Worm (Caenorhabditis elegans) whole organism, late embryonic: ENCODE measurements around the gene gldi-8.

Experiments used
- C08G9.2 ChIP-seq: sonication (generic microtip); optimal IDR thresholded peaks from 2 replicates; lab custom pipeline; 2016; ENCODE audit warnings: mild to moderate bottlenecking, missing genetic modification characterization, moderate library complexity, missing compliant biosample characterization
- C38D4.7 ChIP-seq: fragments of 200-800 bp; sonication (Bioruptor generic); optimal IDR thresholded peaks from 2 replicates; lab custom pipeline; 2018; ENCODE audit warnings: mild to moderate bottlenecking, missing genetic modification characterization, moderate library complexity, missing compliant biosample characterization
- F13H6.1 ChIP-seq: sonication (generic microtip); optimal IDR thresholded peaks from 2 replicates; lab custom pipeline; 2016; ENCODE audit warnings: missing genetic modification characterization, missing compliant biosample characterization
- K02D7.2 ChIP-seq: sonication (generic microtip); optimal IDR thresholded peaks from 2 replicates; lab custom pipeline; 2017; ENCODE audit warnings: mild to moderate bottlenecking, missing genetic modification characterization, missing compliant biosample characterization
- Y22D7AL.16 ChIP-seq: sonication (generic microtip); optimal IDR thresholded peaks from 2 replicates; lab custom pipeline; 2016; ENCODE audit warnings: missing genetic modification characterization, missing compliant biosample characterization
- ahr-1 ChIP-seq: sonication (generic microtip); optimal IDR thresholded peaks from 2 replicates; lab custom pipeline; 2016; ENCODE audit warnings: missing genetic modification characterization, missing compliant biosample characterization
- ceh-14 ChIP-seq: sonication (generic microtip); optimal IDR thresholded peaks from 2 replicates; lab custom pipeline; 2016; ENCODE audit warnings: missing genotype, missing genetic modification characterization, missing compliant biosample characterization
- ceh-18 ChIP-seq: sonication (generic microtip); optimal IDR thresholded peaks from 2 replicates; lab custom pipeline; 2016; ENCODE audit warnings: missing genetic modification characterization, missing compliant biosample characterization
- ceh-19 ChIP-seq: fragments of 200-800 bp; sonication (Bioruptor generic); optimal IDR thresholded peaks from 2 replicates; lab custom pipeline; 2018; ENCODE audit warnings: mild to moderate bottlenecking, missing genetic modification characterization, missing compliant biosample characterization
- ceh-2 ChIP-seq: sonication (generic microtip); optimal IDR thresholded peaks from 2 replicates; lab custom pipeline; 2016; ENCODE audit warnings: missing genotype, missing genetic modification characterization, missing compliant biosample characterization
- ceh-30 ChIP-seq: fragments of 150-350 bp; optimal IDR thresholded peaks from 2 replicates; lab custom pipeline; 2014; ENCODE audit warnings: missing biosample characterization, missing genetic modification characterization
- ceh-31 ChIP-seq: sonication (generic microtip); optimal IDR thresholded peaks from 2 replicates; lab custom pipeline; 2016; ENCODE audit warnings: missing genetic modification characterization, missing compliant biosample characterization
- ceh-34 ChIP-seq: sonication (generic microtip); optimal IDR thresholded peaks from 2 replicates; lab custom pipeline; 2016; ENCODE audit warnings: mild to moderate bottlenecking, missing genetic modification characterization, missing compliant biosample characterization
- ceh-9 ChIP-seq: sonication (generic microtip); optimal IDR thresholded peaks from 2 replicates; lab custom pipeline; 2016; ENCODE audit warnings: mild to moderate bottlenecking, missing genetic modification characterization, inconsistent platforms, missing compliant biosample characterization
- che-1 ChIP-seq: sonication (generic microtip); optimal IDR thresholded peaks from 2 replicates; lab custom pipeline; 2016; ENCODE audit warnings: mild to moderate bottlenecking, missing genetic modification characterization, missing compliant biosample characterization
- dmd-4 ChIP-seq: sonication (generic microtip); optimal IDR thresholded peaks from 2 replicates; lab custom pipeline; 2016; ENCODE audit warnings: borderline replicate concordance, missing genetic modification characterization, missing compliant biosample characterization
- dve-1 ChIP-seq: sonication (generic microtip); optimal IDR thresholded peaks from 2 replicates; lab custom pipeline; 2017; ENCODE audit warnings: antibody characterized with exemption, mild to moderate bottlenecking, missing genetic modification characterization, missing compliant biosample characterization
- ets-4 ChIP-seq: sonication (generic microtip); optimal IDR thresholded peaks from 2 replicates; lab custom pipeline; 2016; ENCODE audit warnings: missing genetic modification characterization, missing compliant biosample characterization
- fkh-10 ChIP-seq: fragments of 150-350 bp; optimal IDR thresholded peaks from 2 replicates; lab custom pipeline; 2014; ENCODE audit warnings: missing biosample characterization, missing genetic modification reagents, missing genetic modification characterization
- gmeb-2 ChIP-seq: sonication (generic microtip); optimal IDR thresholded peaks from 2 replicates; lab custom pipeline; 2016; ENCODE audit warnings: missing genetic modification characterization, inconsistent platforms, missing compliant biosample characterization
- hlh-15 ChIP-seq: sonication (generic microtip); optimal IDR thresholded peaks from 2 replicates; lab custom pipeline; 2016; ENCODE audit warnings: missing genetic modification characterization, missing compliant biosample characterization
- hlh-6 ChIP-seq: sonication (generic microtip); optimal IDR thresholded peaks from 2 replicates; lab custom pipeline; 2016; ENCODE audit warnings: missing genotype, missing genetic modification characterization, missing compliant biosample characterization
- hlh-8 ChIP-seq: sonication (generic microtip); optimal IDR thresholded peaks from 2 replicates; lab custom pipeline; 2016; ENCODE audit warnings: missing genotype, missing genetic modification characterization, missing compliant biosample characterization
- madf-2 ChIP-seq: sonication (generic microtip); optimal IDR thresholded peaks from 2 replicates; lab custom pipeline; 2017; ENCODE audit warnings: missing genetic modification characterization, missing compliant biosample characterization
- mec-3 ChIP-seq: sonication (generic microtip); optimal IDR thresholded peaks from 2 replicates; lab custom pipeline; 2016; ENCODE audit warnings: borderline replicate concordance, missing genetic modification characterization, missing compliant biosample characterization
- nhr-11 ChIP-seq: fragments of 150-350 bp; optimal IDR thresholded peaks from 2 replicates; lab custom pipeline; 2014; ENCODE audit warnings: missing biosample characterization, missing genetic modification characterization
- nhr-232 ChIP-seq: sonication (generic microtip); optimal IDR thresholded peaks from 2 replicates; lab custom pipeline; 2016; ENCODE audit warnings: missing genetic modification characterization, missing compliant biosample characterization
- odd-2 ChIP-seq: sonication (generic microtip); optimal IDR thresholded peaks from 2 replicates; lab custom pipeline; 2017; ENCODE audit warnings: antibody characterized with exemption, mild to moderate bottlenecking, missing genetic modification characterization, missing compliant biosample characterization
- pag-3 ChIP-seq: sonication (generic microtip); optimal IDR thresholded peaks from 2 replicates; lab custom pipeline; 2016; ENCODE audit warnings: missing compliant biosample characterization, missing genetic modification characterization, borderline replicate concordance
- pat-9 ChIP-seq: fragments of 200-800 bp; sonication (Bioruptor generic); optimal IDR thresholded peaks from 2 replicates; lab custom pipeline; 2018; ENCODE audit warnings: mild to moderate bottlenecking, missing genetic modification characterization, moderate library complexity, missing compliant biosample characterization
- pha-2 ChIP-seq: sonication (generic microtip); optimal IDR thresholded peaks from 2 replicates; lab custom pipeline; 2017; ENCODE audit warnings: mild to moderate bottlenecking, missing genetic modification characterization, missing compliant biosample characterization
- pros-1 ChIP-seq: fragments of 150-350 bp; optimal IDR thresholded peaks from 2 replicates; lab custom pipeline; 2014; ENCODE audit warnings: missing biosample characterization, missing genetic modification reagents, missing genetic modification characterization
- ref-2 ChIP-seq: sonication (generic microtip); optimal IDR thresholded peaks from 2 replicates; lab custom pipeline; 2016; ENCODE audit warnings: missing genetic modification characterization, missing compliant biosample characterization
- rnt-1 ChIP-seq: sonication (generic microtip); optimal IDR thresholded peaks from 2 replicates; lab custom pipeline; 2016; ENCODE audit warnings: missing genetic modification characterization, missing compliant biosample characterization
- sox-2 ChIP-seq: fragments of 200-800 bp; sonication (Bioruptor generic); IDR thresholded peaks from 2 replicates; pipeline ENCODE4 v1.3.6; 2022; ENCODE audit warnings: missing genetic modification reagents, missing genetic modification characterization, missing compliant biosample characterization
- sox-4 ChIP-seq: sonication (generic microtip); optimal IDR thresholded peaks from 2 replicates; lab custom pipeline; 2017; ENCODE audit warnings: mild to moderate bottlenecking, missing genetic modification characterization, inconsistent platforms, missing compliant biosample characterization
- syd-9 ChIP-seq: sonication (generic microtip); optimal IDR thresholded peaks from 2 replicates; lab custom pipeline; 2016; ENCODE audit warnings: mild to moderate bottlenecking, missing genetic modification characterization, moderate library complexity, missing compliant biosample characterization
- tbx-2 ChIP-seq: sonication (generic microtip); optimal IDR thresholded peaks from 2 replicates; lab custom pipeline; 2016; ENCODE audit warnings: missing genetic modification characterization, missing compliant biosample characterization
- ttx-3 ChIP-seq: sonication (generic microtip); optimal IDR thresholded peaks from 2 replicates; lab custom pipeline; 2016; ENCODE audit warnings: missing genetic modification reagents, missing genetic modification characterization, missing compliant biosample characterization
- unc-3 ChIP-seq, 2 experiments: fragments of 200-800 bp in 1 of 2; sonication (Bioruptor generic) in 1 of 2; sonication (generic microtip) in 1 of 2; conservative IDR thresholded peaks in 1 of 2; optimal IDR thresholded peaks in 1 of 2; 2 replicates each; pipeline versions ENCODE4 v1.3.6 to Lab custom; 2016 to 2022; ENCODE audit warnings: missing compliant biosample characterization in 2 of 2, missing genetic modification characterization in 2 of 2, missing genetic modification reagents in 1 of 2
- unc-42 ChIP-seq: sonication (generic microtip); optimal IDR thresholded peaks from 2 replicates; lab custom pipeline; 2016; ENCODE audit warnings: missing genotype, missing genetic modification characterization, missing compliant biosample characterization
- unc-55 ChIP-seq: sonication (generic microtip); optimal IDR thresholded peaks from 2 replicates; lab custom pipeline; 2017; ENCODE audit warnings: missing biosample characterization, missing genetic modification reagents, missing genetic modification characterization
- unc-86 ChIP-seq: sonication (generic microtip); optimal IDR thresholded peaks from 2 replicates; lab custom pipeline; 2016; ENCODE audit warnings: missing genetic modification characterization, missing compliant biosample characterization
- ztf-16 ChIP-seq: sonication (generic microtip); optimal IDR thresholded peaks from 2 replicates; lab custom pipeline; 2017; ENCODE audit warnings: missing genetic modification characterization, missing compliant biosample characterization

Gene gldi-8

ce11 chrIII:12614161-12614560, 14.6 kb upstream of the gldi-8 start:
- no peak for TF ChIP-seq odd-2 (tag; lab: Kevin White, UChicago)
- TF ChIP-seq ztf-16 = no peak
- no peak for TF ChIP-seq gmeb-2 (tag; lab: Kevin White, UChicago)
- TF ChIP-seq ceh-30 (tag; lab: Kevin White, UChicago) = no peak
- no peak for TF ChIP-seq che-1
- TF ChIP-seq fkh-10 (GFP tag; lab: Kevin White, UChicago) = no peak
- no peak for TF ChIP-seq tbx-2 (tag; lab: Kevin White, UChicago)
- no peak for TF ChIP-seq unc-3 (GFP tag; conservative IDR thresholded peaks at IDR 0.05; lab: Robert Waterston, UW)
- TF ChIP-seq unc-3 (tag; optimal IDR thresholded peaks at IDR 0.05; lab: Kevin White, UChicago) = no peak
- TF ChIP-seq unc-55 = no peak
- TF ChIP-seq ahr-1 (tag; lab: Kevin White, UChicago) = no peak
- no peak for TF ChIP-seq madf-2 (tag; lab: Kevin White, UChicago)
- no peak for TF ChIP-seq hlh-6 (tag; lab: Kevin White, UChicago)

- TF ChIP-seq F13H6.1 (peak; percentile 15), ttx-3 (tag; lab: Kevin White, UChicago) (peak; percentile 11), pha-2 (tag; lab: Kevin White, UChicago) (peak; percentile 3), ceh-2 (tag; lab: Kevin White, UChicago) (peak; percentile 1), tbx-2 (tag; lab: Kevin White, UChicago) (peak; percentile 28), unc-55 (peak; percentile 59), Y22D7AL.16 (tag; lab: Kevin White, UChicago) (no peak), gmeb-2 (tag; lab: Kevin White, UChicago) (peak; percentile 31), hlh-8 (tag; lab: Kevin White, UChicago) (no peak), unc-86 (tag; lab: Kevin White, UChicago) (peak; percentile 24), rnt-1 (tag; lab: Kevin White, UChicago) (peak; percentile 9), ref-2 (peak; percentile 42), ceh-31 (tag; lab: Kevin White, UChicago) (peak; percentile 33), ztf-16 (no peak), hlh-6 (tag; lab: Kevin White, UChicago) (no peak), ceh-18 (tag; lab: Kevin White, UChicago) (peak; percentile 19), ceh-34 (tag; lab: Kevin White, UChicago) (peak; percentile 11)
Measured at ce11 chrIII:12613138-12613915, 13.8 kb upstream of the gldi-8 start.

- TF ChIP-seq sox-4 (tag; lab: Kevin White, UChicago) = no peak
- peak; percentile 98 for TF ChIP-seq ceh-18 (tag; lab: Kevin White, UChicago)
- peak; percentile 91 for TF ChIP-seq rnt-1 (tag; lab: Kevin White, UChicago)
- TF ChIP-seq C38D4.7 (GFP tag; lab: Kevin White, UChicago) = no peak
- TF ChIP-seq ceh-9 = no peak
- TF ChIP-seq unc-3 (GFP tag; conservative IDR thresholded peaks at IDR 0.05; lab: Robert Waterston, UW) = no peak
- TF ChIP-seq unc-3 (tag; optimal IDR thresholded peaks at IDR 0.05; lab: Kevin White, UChicago) = peak; percentile 36
- no peak for TF ChIP-seq hlh-15
- TF ChIP-seq C08G9.2 (tag; lab: Kevin White, UChicago) = peak; percentile 60
- peak; percentile 82 for TF ChIP-seq sox-2 (GFP tag; lab: Robert Waterston, UW)
- TF ChIP-seq nhr-11 (tag; lab: Kevin White, UChicago) = peak; percentile 65
- TF ChIP-seq Y22D7AL.16 (tag; lab: Kevin White, UChicago) = no peak
- TF ChIP-seq K02D7.2 (tag; lab: Kevin White, UChicago) = no peak
- TF ChIP-seq dve-1 (tag; lab: Kevin White, UChicago) = peak; percentile 94
- peak; percentile 87 for TF ChIP-seq ceh-14
- TF ChIP-seq pat-9 (tag; lab: Kevin White, UChicago) = no peak
- TF ChIP-seq che-1 = no peak
- peak; percentile 55 for TF ChIP-seq hlh-8 (tag; lab: Kevin White, UChicago)
- TF ChIP-seq nhr-232 (tag; lab: Kevin White, UChicago) = no peak
- peak; percentile 96 for TF ChIP-seq tbx-2 (tag; lab: Kevin White, UChicago)
- peak; percentile 55 for TF ChIP-seq pag-3
- TF ChIP-seq mec-3 = no peak
- TF ChIP-seq dmd-4 (tag; lab: Kevin White, UChicago) = peak; percentile 81
- TF ChIP-seq unc-42 (tag; lab: Kevin White, UChicago) = peak; percentile 84
- peak; percentile 70 for TF ChIP-seq ceh-30 (tag; lab: Kevin White, UChicago)
- TF ChIP-seq ahr-1 (tag; lab: Kevin White, UChicago) = no peak
- TF ChIP-seq odd-2 (tag; lab: Kevin White, UChicago) = no peak
- peak; percentile 98 for TF ChIP-seq ceh-34 (tag; lab: Kevin White, UChicago)
- peak; percentile 37 for TF ChIP-seq syd-9
- peak; percentile 65 for TF ChIP-seq ceh-19 (GFP tag; lab: Kevin White, UChicago)
- peak; percentile 95 for TF ChIP-seq pros-1 (tag; lab: Kevin White, UChicago)
- TF ChIP-seq ets-4 (tag; lab: Kevin White, UChicago) = peak; percentile 87
- peak; percentile 40 for TF ChIP-seq ztf-16
- TF ChIP-seq ttx-3 (tag; lab: Kevin White, UChicago) = no peak
Measured at ce11 chrIII:12612519-12612935, 13.0 kb upstream of the gldi-8 start.
